Worm (Caenorhabditis elegans) whole organism, L2 larva: ENCODE measurements around the gene hpl-2.

Source experiments
- ZK546.5 ChIP-seq: sonication (generic microtip); optimal IDR thresholded peaks from 2 replicates; lab custom pipeline; 2017; ENCODE audit warnings: missing biosample characterization, missing genetic modification characterization
- ceh-82 ChIP-seq: fragments of 150-350 bp; optimal IDR thresholded peaks from 2 replicates; lab custom pipeline; 2014; ENCODE audit warnings: missing biosample characterization, missing genetic modification characterization
- lin-11 ChIP-seq: fragments of 150-350 bp; sonication (generic microtip); optimal IDR thresholded peaks from 2 replicates; lab custom pipeline; 2014; ENCODE audit warnings: missing biosample characterization, missing genetic modification characterization, inconsistent platforms, mixed read lengths
- lin-13 ChIP-seq: fragments of 150-350 bp; optimal IDR thresholded peaks from 2 replicates; lab custom pipeline; 2014; ENCODE audit warnings: missing biosample characterization, missing genetic modification reagents, missing genetic modification characterization
- nhr-12 ChIP-seq: fragments of 150-350 bp; optimal IDR thresholded peaks from 2 replicates; lab custom pipeline; 2014; ENCODE audit warnings: missing biosample characterization, missing genetic modification characterization
- nhr-237 ChIP-seq: fragments of 150-350 bp; optimal IDR thresholded peaks from 2 replicates; lab custom pipeline; 2014; ENCODE audit warnings: missing biosample characterization, missing genetic modification characterization
- unc-39 ChIP-seq: fragments of 150-350 bp; optimal IDR thresholded peaks from 2 replicates; lab custom pipeline; 2014; ENCODE audit warnings: missing biosample characterization, missing genetic modification characterization
- unc-62 ChIP-seq: fragments of 150-350 bp; optimal IDR thresholded peaks from 2 replicates; lab custom pipeline; 2014; ENCODE audit warnings: missing biosample characterization, missing genetic modification reagents, missing genetic modification characterization
- ztf-4 ChIP-seq: fragments of 150-350 bp; optimal IDR thresholded peaks from 2 replicates; lab custom pipeline; 2014; ENCODE audit warnings: missing biosample characterization, missing genetic modification characterization

- TF ChIP-seq nhr-12 (tag; lab: Kevin White, UChicago) (no peak), unc-62 (GFP tag; lab: Kevin White, UChicago) (no peak), unc-39 (tag; lab: Kevin White, UChicago) (no peak), ztf-4 (tag; lab: Kevin White, UChicago) (no peak), ZK546.5 (no peak), lin-11 (tag; lab: Kevin White, UChicago) (no peak), nhr-237 (tag; lab: Kevin White, UChicago) (no peak), ceh-82 (tag; lab: Kevin White, UChicago) (no peak), lin-13 (GFP tag; lab: Kevin White, UChicago) (peak; percentile 5)
Measured at ce11 chrIII:10719057-10719456, 36.3 kb downstream of the hpl-2 start.
